Worm (Caenorhabditis elegans): Measurements from ENCODE around the gene srh-235.

- TF ChIP-seq dao-5 (tag; optimal IDR thresholded peaks at IDR 0.05) (no peak), W03F9.2 (tag; optimal IDR thresholded peaks at IDR 0.05) (no peak), him-1 (tag; optimal IDR thresholded peaks at IDR 0.05) (no peak)
These were observed 28.6 kb upstream of the srh-235 start for ce11 chrV:17500055-17500454.
